Fruit fly (Drosophila melanogaster) whole organism, embryonic: ENCODE results near the gene CG42814.

Source experiments
- Asciz ChIP-seq: fragments of 200-800 bp; sonication (Bioruptor generic); optimal IDR thresholded peaks from 2 replicates; lab custom pipeline; 2017; ENCODE audit warnings: missing biosample characterization, mild to moderate bottlenecking, missing genetic modification characterization, missing genetic modification reagents
- Blimp-1 ChIP-seq: fragments of 200-800 bp; sonication (Bioruptor generic); optimal IDR thresholded peaks from 3 replicates; lab custom pipeline; 2018; ENCODE audit warnings: missing biosample characterization, missing genetic modification characterization, mild to moderate bottlenecking, moderate library complexity, missing genetic modification reagents
- C15 ChIP-seq: fragments of 200-800 bp; sonication (Bioruptor generic); IDR thresholded peaks from 3 replicates; pipeline ENCODE4 v1.3.6; 2022; ENCODE audit warnings: missing biosample characterization, missing genetic modification characterization
- CG10147 ChIP-seq: fragments of 200-800 bp; sonication (Bioruptor generic); optimal IDR thresholded peaks from 2 replicates; lab custom pipeline; 2019; ENCODE audit warnings: missing biosample characterization, mild to moderate bottlenecking, missing genetic modification characterization, moderate library complexity
- CG10462 ChIP-seq: fragments of 200-800 bp; sonication (Bioruptor generic); optimal IDR thresholded peaks from 2 replicates; lab custom pipeline; 2016; ENCODE audit warnings: missing biosample characterization, missing genetic modification characterization
- CG10979 ChIP-seq: fragments of 200-800 bp; sonication (Bioruptor generic); optimal IDR thresholded peaks from 2 replicates; lab custom pipeline; 2018; ENCODE audit warnings: missing biosample characterization, mild to moderate bottlenecking, missing genetic modification characterization, moderate library complexity
- CG11093 ChIP-seq: fragments of 200-800 bp; sonication (Bioruptor generic); IDR thresholded peaks from 3 replicates; pipeline ENCODE4 v1.3.6; 2022; ENCODE audit warnings: missing biosample characterization, missing genetic modification characterization
- CG11504 ChIP-seq: fragments of 200-800 bp; sonication (Bioruptor generic); optimal IDR thresholded peaks from 3 replicates; lab custom pipeline; 2019; ENCODE audit warnings: missing biosample characterization, mild to moderate bottlenecking, missing genetic modification characterization, moderate library complexity
- CG12071 ChIP-seq: fragments of 200-800 bp; sonication (Bioruptor generic); optimal IDR thresholded peaks from 3 replicates; lab custom pipeline; 2018; ENCODE audit warnings: missing biosample characterization, mild to moderate bottlenecking, missing genetic modification characterization
- CG13424 ChIP-seq: fragments of 200-800 bp; sonication (Bioruptor generic); optimal IDR thresholded peaks from 2 replicates; lab custom pipeline; 2019; ENCODE audit warnings: missing biosample characterization, mild to moderate bottlenecking, missing genetic modification characterization, moderate library complexity
- CG15601 ChIP-seq: fragments of 200-800 bp; sonication (Bioruptor generic); optimal IDR thresholded peaks from 3 replicates; lab custom pipeline; 2019; ENCODE audit warnings: missing biosample characterization, mild to moderate bottlenecking, missing genetic modification characterization, moderate library complexity
- CG15696 ChIP-seq: fragments of 200-800 bp; sonication (Bioruptor generic); optimal IDR thresholded peaks from 2 replicates; lab custom pipeline; 2019; ENCODE audit warnings: missing biosample characterization, mild to moderate bottlenecking, missing genetic modification characterization, moderate library complexity
- CG17361 ChIP-seq: fragments of 200-800 bp; sonication (Bioruptor generic); IDR thresholded peaks from 3 replicates; pipeline ENCODE4 v1.3.6; 2022; ENCODE audit warnings: missing biosample characterization, missing genetic modification characterization
- CG17829 ChIP-seq: fragments of 200-800 bp; optimal IDR thresholded peaks from 2 replicates; lab custom pipeline; 2019; ENCODE audit warnings: missing biosample characterization, mild to moderate bottlenecking, missing genetic modification characterization, moderate library complexity
- CG2678 ChIP-seq: fragments of 200-800 bp; sonication (Bioruptor generic); optimal IDR thresholded peaks from 3 replicates; lab custom pipeline; 2019; ENCODE audit warnings: missing biosample characterization, mild to moderate bottlenecking, missing genetic modification characterization, moderate library complexity
- CG30431 ChIP-seq: fragments of 200-800 bp; sonication (Bioruptor generic); optimal IDR thresholded peaks from 2 replicates; lab custom pipeline; 2017; ENCODE audit warnings: missing biosample characterization, missing genetic modification characterization
- CG4282 ChIP-seq: fragments of 200-800 bp; sonication (Bioruptor generic); optimal IDR thresholded peaks from 2 replicates; lab custom pipeline; 2016; ENCODE audit warnings: missing biosample characterization, missing genetic modification characterization
- CG4424 ChIP-seq: fragments of 200-800 bp; sonication (Bioruptor generic); optimal IDR thresholded peaks from 3 replicates; lab custom pipeline; 2016; ENCODE audit warnings: missing biosample characterization, missing genetic modification characterization
- CG5245 ChIP-seq: fragments of 200-800 bp; sonication (Bioruptor generic); optimal IDR thresholded peaks from 3 replicates; lab custom pipeline; 2016; ENCODE audit warnings: missing biosample characterization, missing genetic modification characterization
- CG6689 ChIP-seq: fragments of 200-800 bp; sonication (Bioruptor generic); IDR thresholded peaks from 2 replicates; pipeline ENCODE4 v1.3.6; 2022; ENCODE audit warnings: missing biosample characterization, missing genetic modification characterization
- CG7357 ChIP-seq: fragments of 200-800 bp; sonication (Bioruptor generic); IDR thresholded peaks from 3 replicates; pipeline ENCODE4 v1.3.6; 2022; ENCODE audit warnings: missing biosample characterization, missing genetic modification characterization
- CG9437 ChIP-seq: fragments of 200-800 bp; sonication (Bioruptor generic); optimal IDR thresholded peaks from 2 replicates; lab custom pipeline; 2018; ENCODE audit warnings: missing biosample characterization, mild to moderate bottlenecking, missing genetic modification characterization
- CG9727 ChIP-seq: fragments of 200-800 bp; sonication (Bioruptor generic); optimal IDR thresholded peaks from 3 replicates; lab custom pipeline; 2017; ENCODE audit warnings: missing biosample characterization, mild to moderate bottlenecking, missing genetic modification characterization
- Chrac-16 ChIP-seq: fragments of 200-800 bp; sonication (Bioruptor generic); optimal IDR thresholded peaks from 3 replicates; lab custom pipeline; 2016; ENCODE audit warnings: missing biosample characterization, missing genetic modification characterization
- E2f2 ChIP-seq: fragments of 200-800 bp; sonication (Bioruptor generic); IDR thresholded peaks from 2 replicates; pipeline ENCODE4 v1.3.6; 2022; ENCODE audit warnings: missing biosample characterization, missing genetic modification characterization
- HHEX ChIP-seq: fragments of 200-800 bp; sonication (Bioruptor generic); optimal IDR thresholded peaks from 3 replicates; lab custom pipeline; 2017; ENCODE audit warnings: missing biosample characterization, mild to moderate bottlenecking, missing genetic modification characterization, missing genetic modification reagents
- Pdp1 ChIP-seq, 2 experiments: fragments of 200-800 bp; sonication (Bioruptor generic); optimal IDR thresholded peaks; 3 replicates each; lab custom pipeline; 2016; ENCODE audit warnings: missing biosample characterization in 2 of 2, missing genetic modification characterization in 2 of 2, mild to moderate bottlenecking in 1 of 2, moderate library complexity in 1 of 2
- Rx ChIP-seq: fragments of 200-800 bp; sonication (Bioruptor generic); IDR thresholded peaks from 2 replicates; pipeline ENCODE4 v1.3.6; 2022; ENCODE audit warnings: missing biosample characterization, missing genetic modification characterization
- Sox100B ChIP-seq: fragments of 200-800 bp; sonication (Bioruptor generic); optimal IDR thresholded peaks from 3 replicates; lab custom pipeline; 2018; ENCODE audit warnings: missing biosample characterization, mild to moderate bottlenecking, missing genetic modification characterization
- Xrp1 ChIP-seq: fragments of 200-800 bp; sonication (Bioruptor generic); IDR thresholded peaks from 2 replicates; pipeline ENCODE4 v1.3.6; 2022; ENCODE audit warnings: missing biosample characterization, missing genetic modification characterization
- abd-A ChIP-seq: fragments of 200-800 bp; sonication (Bioruptor generic); optimal IDR thresholded peaks from 3 replicates; lab custom pipeline; 2019; ENCODE audit warnings: missing biosample characterization, mild to moderate bottlenecking, missing genetic modification characterization, moderate library complexity
- cato ChIP-seq: fragments of 200-800 bp; sonication (Bioruptor generic); optimal IDR thresholded peaks from 2 replicates; lab custom pipeline; 2016; ENCODE audit warnings: missing biosample characterization, missing genetic modification characterization, borderline replicate concordance
- chinmo ChIP-seq: fragments of 200-800 bp; sonication (Bioruptor generic); IDR thresholded peaks from 4 replicates; pipeline ENCODE4 v1.3.6; 2022; ENCODE audit warnings: missing biosample characterization, missing genetic modification characterization; ENCODE audit not compliant: partially characterized antibody
- ci ChIP-seq: fragments of 200-800 bp; sonication (Bioruptor generic); IDR thresholded peaks from 3 replicates; pipeline ENCODE4 v1.3.6; 2022; ENCODE audit warnings: missing biosample characterization, missing genetic modification characterization
- ewg ChIP-seq: fragments of 200-800 bp; sonication (Bioruptor generic); optimal IDR thresholded peaks from 3 replicates; lab custom pipeline; 2017; ENCODE audit warnings: mild to moderate bottlenecking, missing biosample characterization, missing genetic modification reagents, missing genetic modification characterization
- gem ChIP-seq: fragments of 200-800 bp; sonication (Bioruptor generic); optimal IDR thresholded peaks from 2 replicates; lab custom pipeline; 2019; ENCODE audit warnings: missing biosample characterization, mild to moderate bottlenecking, missing genetic modification characterization, moderate library complexity
- gsb-n ChIP-seq: fragments of 200-800 bp; sonication (Bioruptor generic); optimal IDR thresholded peaks from 3 replicates; lab custom pipeline; 2018; ENCODE audit warnings: missing biosample characterization, mild to moderate bottlenecking, missing genetic modification characterization
- hkb ChIP-seq, 2 experiments: fragments of 200-800 bp in 1 of 2; fragments of >200 bp in 1 of 2; sonication (Bioruptor generic) in 1 of 2; IDR thresholded peaks in 1 of 2; optimal IDR thresholded peaks in 1 of 2; 2 replicates each; pipeline versions ENCODE4 v1.3.6 to Lab custom; 2017 to 2022; ENCODE audit warnings: missing biosample characterization in 1 of 2, missing genetic modification characterization in 1 of 2
- lab ChIP-seq: fragments of 200-800 bp; sonication (Bioruptor generic); optimal IDR thresholded peaks from 3 replicates; lab custom pipeline; 2017; ENCODE audit warnings: missing biosample characterization, missing genetic modification characterization, mild to moderate bottlenecking, moderate library complexity, missing genetic modification reagents
- lmd ChIP-seq: fragments of 200-800 bp; sonication (Bioruptor generic); IDR thresholded peaks from 2 replicates; pipeline ENCODE4 v1.3.6; 2022; ENCODE audit warnings: missing biosample characterization, missing genetic modification characterization
- nerfin-1 ChIP-seq: fragments of 200-800 bp; sonication (Bioruptor generic); optimal IDR thresholded peaks from 3 replicates; lab custom pipeline; 2019; ENCODE audit warnings: missing biosample characterization, mild to moderate bottlenecking, missing genetic modification characterization, moderate library complexity
- phol ChIP-seq: fragments of 200-800 bp; sonication (Bioruptor generic); optimal IDR thresholded peaks from 3 replicates; lab custom pipeline; 2018; ENCODE audit warnings: missing biosample characterization, mild to moderate bottlenecking, missing genetic modification characterization, moderate library complexity
- sd ChIP-seq: fragments of 200-800 bp; sonication (Bioruptor generic); optimal IDR thresholded peaks from 3 replicates; lab custom pipeline; 2018; ENCODE audit warnings: missing biosample characterization, mild to moderate bottlenecking, missing genetic modification characterization, moderate library complexity
- sqz ChIP-seq: fragments of 200-800 bp; sonication (Bioruptor generic); optimal IDR thresholded peaks from 3 replicates; lab custom pipeline; 2018; ENCODE audit warnings: missing biosample characterization, mild to moderate bottlenecking, missing genetic modification characterization
- tin ChIP-seq: fragments of 200-800 bp; sonication (Bioruptor generic); optimal IDR thresholded peaks from 3 replicates; lab custom pipeline; 2016; ENCODE audit warnings: missing biosample characterization, missing genetic modification characterization
- vvl ChIP-seq: fragments of 200-800 bp; sonication (Bioruptor generic); IDR thresholded peaks from 2 replicates; pipeline ENCODE4 v1.3.6; 2022; ENCODE audit warnings: missing biosample characterization, missing genetic modification characterization
- zen ChIP-seq: fragments of 200-800 bp; sonication (Bioruptor generic); optimal IDR thresholded peaks from 3 replicates; lab custom pipeline; 2018; ENCODE audit warnings: missing biosample characterization, mild to moderate bottlenecking, missing genetic modification characterization, moderate library complexity

The CG42814 gene

dm6 chr3R:27204694-27205414, 24.4 kb downstream of the CG42814 start (continued):
- TF ChIP-seq CG6689 (GFP tag; lab: Robert Waterston, UW) (0 out of 2 replicates have a peak, but pooled peaks have one; percentile 33), CG9727 (peak; percentile 35), CG10462 (no peak), lmd (0 out of 2 replicates have a peak, but pooled peaks have one; percentile 20), Rx (GFP tag; lab: Robert Waterston, UW) (no peak), CG9437 (GFP tag; lab: Kevin White, UChicago) (no peak), CG10979 (tag; lab: Kevin White, UChicago) (peak; percentile 62), abd-A (tag; lab: Kevin White, UChicago) (peak; percentile 74), CG2678 (tag; lab: Kevin White, UChicago) (peak; percentile 31), CG15696 (peak; percentile 53), CG15601 (tag; lab: Kevin White, UChicago) (peak; percentile 9), nerfin-1 (tag; lab: Kevin White, UChicago) (peak; percentile 22), CG11504 (tag; lab: Kevin White, UChicago) (peak; percentile 50), HHEX (no peak), sqz (peak; percentile 78), lab (GFP tag; lab: Kevin White, UChicago) (peak; percentile 9), ci (0 out of 3 replicates have a peak, but pooled peaks have one; percentile 13), CG17829 (tag; lab: Kevin White, UChicago) (peak; percentile 34), CG30431 (GFP tag; lab: Kevin White, UChicago) (no peak), CG12071 (GFP tag; lab: Kevin White, UChicago) (no peak), CG11093 (GFP tag; lab: Robert Waterston, UW) (no peak), CG7357 (GFP tag; lab: Robert Waterston, UW) (0 out of 3 replicates have a peak, but pooled peaks have one; percentile 27), E2f2 (GFP tag; lab: Robert Waterston, UW) (0 out of 2 replicates have a peak, but pooled peaks have one; percentile 9), gem (peak; percentile 47), CG13424 (tag; lab: Kevin White, UChicago) (peak; percentile 0), phol (peak; percentile 55), chinmo (GFP tag; lab: Robert Waterston, UW) (no peak), CG4424 (GFP tag; lab: Kevin White, UChicago) (peak; percentile 27), C15 (GFP tag; lab: Robert Waterston, UW) (no peak), Chrac-16 (GFP tag; lab: Kevin White, UChicago) (no peak), CG10147 (GFP tag; lab: Kevin White, UChicago) (no peak), tin (GFP tag; lab: Kevin White, UChicago) (no peak), cato (GFP tag; lab: Kevin White, UChicago) (no peak), zen (tag; lab: Kevin White, UChicago) (peak; percentile 33), sd (peak; percentile 1), gsb-n (tag; lab: Kevin White, UChicago) (peak; percentile 28), ewg (no peak), Sox100B (GFP tag; lab: Kevin White, UChicago) (peak; percentile 33), hkb (optimal IDR thresholded peaks at IDR 0.05; lab: Kevin White, UChicago) (peak; percentile 97), hkb (GFP tag; IDR thresholded peaks at IDR 0.05; lab: Robert Waterston, UW) (no peak), Xrp1 (GFP tag; lab: Robert Waterston, UW) (peak; percentile 45; the same call in 1 of the 2 replicates), Pdp1 (GFP tag; optimal IDR thresholded peaks at IDR 0.05; lab: Kevin White, UChicago) (no peak), Asciz (GFP tag; lab: Kevin White, UChicago) (no peak), CG5245 (GFP tag; lab: Kevin White, UChicago) (peak; percentile 5), vvl (0 out of 2 replicates have a peak, but pooled peaks have one; percentile 15), CG17361 (GFP tag; lab: Robert Waterston, UW) (0 out of 3 replicates have a peak, but pooled peaks have one; percentile 19), Blimp-1 (GFP tag; lab: Kevin White, UChicago) (peak; percentile 43), CG4282 (GFP tag; lab: Kevin White, UChicago) (no peak)
